Worm (Caenorhabditis elegans) whole organism, L1 larva: Measurements from ENCODE around the gene F28F9.3.

ENCODE experiments used
- C34B4.2 ChIP-seq: sonication (generic microtip); optimal IDR thresholded peaks from 2 replicates; lab custom pipeline; 2017; ENCODE audit warnings: mild to moderate bottlenecking, missing genetic modification characterization, missing compliant biosample characterization
- Y116A8C.19 ChIP-seq: sonication (generic microtip); optimal IDR thresholded peaks from 2 replicates; lab custom pipeline; 2016; ENCODE audit warnings: missing compliant biosample characterization, missing genetic modification characterization, borderline replicate concordance
- alr-1 ChIP-seq: fragments of 200-800 bp; sonication (Bioruptor generic); optimal IDR thresholded peaks from 2 replicates; lab custom pipeline; 2018; ENCODE audit warnings: borderline replicate concordance, mild to moderate bottlenecking, missing genetic modification characterization, missing compliant biosample characterization
- aly-2 ChIP-seq: fragments of 150-350 bp; optimal IDR thresholded peaks from 2 replicates; lab custom pipeline; 2014; ENCODE audit warnings: missing biosample characterization, missing genetic modification characterization
- blmp-1 ChIP-seq: fragments of 150-350 bp; optimal IDR thresholded peaks from 2 replicates; lab custom pipeline; 2014; ENCODE audit warnings: missing biosample characterization, missing genetic modification characterization
- ceh-8 ChIP-seq: fragments of 200-800 bp; sonication (Bioruptor generic); optimal IDR thresholded peaks from 2 replicates; lab custom pipeline; 2018; ENCODE audit warnings: mild to moderate bottlenecking, missing genetic modification characterization, moderate library complexity, missing compliant biosample characterization
- ceh-82 ChIP-seq, 3 experiments: fragments of 150-350 bp in 1 of 3; sonication (generic microtip) in 2 of 3; optimal IDR thresholded peaks; 2 replicates each; lab custom pipeline; 2014 to 2017; ENCODE audit warnings: missing biosample characterization in 3 of 3, missing genetic modification characterization in 3 of 3
- efl-1 ChIP-seq, 4 experiments: fragments of 150-350 bp; optimal IDR thresholded peaks in 3 of 4; peaks in 1 of 4; 1 replicate in 1 of 4; 2 replicates in 3 of 4; lab custom pipeline; 2014; ENCODE audit warnings: missing biosample characterization in 2 of 4, missing genetic modification characterization in 2 of 4, missing genetic modification reagents in 2 of 4
- egl-27 ChIP-seq, 2 experiments: fragments of 150-350 bp in 1 of 2; sonication (generic microtip); optimal IDR thresholded peaks; 3 replicates each; lab custom pipeline; 2017 to 2018; ENCODE audit warnings: missing biosample characterization in 2 of 2, missing genetic modification characterization in 2 of 2, missing genetic modification reagents in 2 of 2
- fkh-10 ChIP-seq: sonication (generic microtip); optimal IDR thresholded peaks from 2 replicates; lab custom pipeline; 2017; ENCODE audit warnings: missing biosample characterization, missing genetic modification reagents, missing genetic modification characterization
- fos-1 ChIP-seq: fragments of 150-350 bp; optimal IDR thresholded peaks from 2 replicates; lab custom pipeline; 2014; ENCODE audit warnings: missing biosample characterization, missing genetic modification characterization
- grh-1 ChIP-seq: fragments of 200-800 bp; sonication (Bioruptor generic); IDR thresholded peaks from 2 replicates; pipeline ENCODE4 v1.3.6; 2022; ENCODE audit warnings: missing genetic modification reagents, missing genetic modification characterization, missing compliant biosample characterization
- hlh-17 ChIP-seq: fragments of 200-800 bp; sonication (Bioruptor generic); optimal IDR thresholded peaks from 2 replicates; lab custom pipeline; 2018; ENCODE audit warnings: missing genetic modification characterization, mild to moderate bottlenecking, missing compliant biosample characterization, moderate library complexity, borderline replicate concordance
- hlh-4 ChIP-seq: sonication (generic microtip); optimal IDR thresholded peaks from 2 replicates; lab custom pipeline; 2016; ENCODE audit warnings: mild to moderate bottlenecking, missing genetic modification characterization, missing compliant biosample characterization
- isw-1 ChIP-seq: fragments of 200-800 bp; sonication (Bioruptor generic); IDR thresholded peaks from 2 replicates; pipeline ENCODE4 v1.3.6; 2022; ENCODE audit warnings: missing genetic modification characterization, missing compliant biosample characterization
- lin-14 ChIP-seq: fragments of 200-800 bp; sonication (Bioruptor generic); optimal IDR thresholded peaks from 2 replicates; lab custom pipeline; 2018; ENCODE audit warnings: mild to moderate bottlenecking, missing genetic modification characterization, moderate library complexity, missing compliant biosample characterization
- lin-15B ChIP-seq: fragments of 150-350 bp; sonication (generic microtip); optimal IDR thresholded peaks from 3 replicates; lab custom pipeline; 2014; ENCODE audit warnings: missing biosample characterization, missing genetic modification characterization
- lin-39 ChIP-seq: fragments of 150-350 bp; optimal IDR thresholded peaks from 2 replicates; lab custom pipeline; 2014; ENCODE audit warnings: missing biosample characterization, missing genetic modification reagents, missing genetic modification characterization
- lsy-2 ChIP-seq, 2 experiments: fragments of 150-350 bp; optimal IDR thresholded peaks; 2 replicates each; lab custom pipeline; 2014; ENCODE audit warnings: missing biosample characterization in 2 of 2, missing genetic modification characterization in 2 of 2
- mab-9 ChIP-seq: fragments of 200-800 bp; sonication (Bioruptor generic); IDR thresholded peaks from 2 replicates; pipeline ENCODE4 v1.3.6; 2022; ENCODE audit warnings: missing genetic modification reagents, missing genetic modification characterization, missing compliant biosample characterization
- mep-1 ChIP-seq: fragments of 150-350 bp; optimal IDR thresholded peaks from 2 replicates; lab custom pipeline; 2014; ENCODE audit warnings: missing biosample characterization, missing genetic modification characterization
- nhr-19 ChIP-seq: fragments of 200-800 bp; sonication (Bioruptor generic); conservative IDR thresholded peaks from 2 replicates; pipeline ENCODE4 v1.3.6; 2022; ENCODE audit warnings: missing genetic modification characterization, missing compliant biosample characterization
- nhr-28 ChIP-seq: fragments of 150-350 bp; optimal IDR thresholded peaks from 2 replicates; lab custom pipeline; 2014; ENCODE audit warnings: missing biosample characterization, missing genetic modification characterization
- nhr-71 ChIP-seq: sonication (generic microtip); optimal IDR thresholded peaks from 2 replicates; lab custom pipeline; 2016; ENCODE audit warnings: mild to moderate bottlenecking, missing genetic modification characterization, moderate library complexity, missing compliant biosample characterization
- nhr-85 ChIP-seq: sonication (generic microtip); peaks from one replicate; lab custom pipeline; 2016; ENCODE audit warnings: missing genetic modification characterization, inconsistent platforms, missing compliant biosample characterization
- rnt-1 ChIP-seq: sonication (generic microtip); optimal IDR thresholded peaks from 2 replicates; lab custom pipeline; 2016; ENCODE audit warnings: mild to moderate bottlenecking, missing genetic modification characterization, moderate library complexity, missing compliant biosample characterization
- skn-1 ChIP-seq: fragments of 150-350 bp; optimal IDR thresholded peaks from 2 replicates; lab custom pipeline; 2014; ENCODE audit warnings: missing biosample characterization, missing genetic modification characterization
- snu-23 ChIP-seq: sonication (generic microtip); optimal IDR thresholded peaks from 2 replicates; lab custom pipeline; 2016; ENCODE audit warnings: missing genetic modification characterization, missing compliant biosample characterization
- sox-4 ChIP-seq: sonication (generic microtip); optimal IDR thresholded peaks from 2 replicates; lab custom pipeline; 2016; ENCODE audit warnings: missing genetic modification characterization, missing compliant biosample characterization
- tbx-2 ChIP-seq: sonication (generic microtip); optimal IDR thresholded peaks from 2 replicates; lab custom pipeline; 2016; ENCODE audit warnings: missing genetic modification characterization, missing compliant biosample characterization
- unc-130 ChIP-seq: fragments of 150-350 bp; optimal IDR thresholded peaks from 2 replicates; lab custom pipeline; 2017; ENCODE audit warnings: missing biosample characterization, missing genetic modification characterization, inconsistent platforms
- unc-86 ChIP-seq: sonication (generic microtip); optimal IDR thresholded peaks from 2 replicates; lab custom pipeline; 2016; ENCODE audit warnings: missing genetic modification characterization, missing compliant biosample characterization
- vab-15 ChIP-seq: sonication (generic microtip); optimal IDR thresholded peaks from 2 replicates; lab custom pipeline; 2017; ENCODE audit warnings: missing genotype, mild to moderate bottlenecking, missing genetic modification characterization, missing compliant biosample characterization
- xbp-1 ChIP-seq: sonication (generic microtip); optimal IDR thresholded peaks from 2 replicates; lab custom pipeline; 2016; ENCODE audit warnings: missing genetic modification characterization, missing compliant biosample characterization
- zag-1 ChIP-seq: fragments of 150-350 bp; optimal IDR thresholded peaks from 2 replicates; lab custom pipeline; 2014; ENCODE audit warnings: missing biosample characterization, missing genetic modification characterization
- ztf-11 ChIP-seq, 2 experiments: sonication (generic microtip); optimal IDR thresholded peaks; 2 replicates each; lab custom pipeline; 2016 to 2017; ENCODE audit warnings: missing genetic modification characterization in 2 of 2, missing biosample characterization in 1 of 2, missing compliant biosample characterization in 1 of 2

The F28F9.3 gene

DNA sequence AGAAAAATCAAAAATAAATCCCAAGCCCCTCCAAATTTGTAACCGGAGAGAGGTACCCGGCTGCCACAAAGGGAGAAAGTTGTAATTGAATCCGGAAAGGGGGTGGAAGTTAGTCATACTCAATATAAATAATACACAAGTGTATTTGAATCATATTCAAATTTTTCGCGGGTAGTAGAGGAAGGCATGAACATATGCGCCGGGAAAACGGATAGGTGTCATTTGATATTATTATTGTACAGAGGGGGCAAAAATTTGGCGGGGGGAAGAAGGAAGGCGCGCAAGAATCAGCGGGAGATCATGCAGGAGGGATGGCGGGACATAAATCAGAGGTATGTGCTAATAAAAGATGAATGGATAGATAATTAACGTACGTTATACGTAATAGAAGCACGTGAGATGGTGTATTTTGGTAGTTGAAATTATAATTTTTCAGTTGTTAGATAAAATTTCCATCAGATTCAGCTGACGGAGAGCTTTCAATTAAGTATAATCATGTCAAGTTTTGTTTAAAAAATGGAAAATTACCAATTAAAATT lies at the start of gene F28F9.3:
Gene F28F9.3, plus strand, starts transcription at position 301 of the 539 bp plus-strand sequence.
- TF ChIP-seq xbp-1, result no peak
- no peak for TF ChIP-seq ceh-82 (tag; optimal IDR thresholded peaks at IDR 0.05; lab: Kevin White, UChicago)
- TF ChIP-seq fkh-10 (GFP tag; lab: Kevin White, UChicago), result no peak
- TF ChIP-seq mep-1 (tag; lab: Kevin White, UChicago), result no peak
- no peak for TF ChIP-seq fos-1 (tag; lab: Kevin White, UChicago)
- peak; percentile 74 for TF ChIP-seq vab-15 (tag; lab: Kevin White, UChicago)
- TF ChIP-seq snu-23 (GFP tag; lab: Kevin White, UChicago), result peak; percentile 14
- no peak for TF ChIP-seq aly-2
- TF ChIP-seq lin-15B, result no peak
- TF ChIP-seq alr-1 (tag; lab: Kevin White, UChicago), result no peak
- TF ChIP-seq ztf-11 (tag; optimal IDR thresholded peaks at IDR 0.05; lab: Kevin White, UChicago), result peak in 1 of 2 experiments; percentile 20
- TF ChIP-seq nhr-71 (tag; lab: Kevin White, UChicago), result peak; percentile 1
- TF ChIP-seq grh-1 (GFP tag; lab: Robert Waterston, UW), result no peak
- TF ChIP-seq unc-86 (tag; lab: Kevin White, UChicago), result no peak
- TF ChIP-seq blmp-1 (tag; lab: Kevin White, UChicago), result no peak
- TF ChIP-seq lin-14 (GFP tag; lab: Kevin White, UChicago), result peak; percentile 37
- peak; percentile 76 for TF ChIP-seq nhr-85 (tag; lab: Kevin White, UChicago)

DNA sequence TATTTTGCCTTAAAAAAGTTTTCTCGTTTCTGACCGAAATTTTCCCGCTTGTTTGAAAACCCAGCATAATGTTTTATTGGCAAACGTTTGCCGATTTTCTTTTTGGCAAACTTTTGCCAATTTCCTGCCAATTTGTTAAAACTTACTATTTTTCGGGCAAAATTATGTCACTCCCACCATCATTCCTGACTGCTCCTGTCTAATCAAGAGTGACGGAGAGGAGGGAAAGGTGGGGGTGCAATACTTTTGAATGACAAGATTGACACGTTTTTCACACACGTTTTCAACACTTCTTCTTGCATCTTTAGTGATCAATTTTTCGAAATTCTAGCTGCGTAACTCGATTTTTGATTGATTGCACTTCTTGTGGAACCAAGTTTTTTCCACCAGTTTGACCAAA lies 45.2 kb upstream of the F28F9.3 start:
- TF ChIP-seq ceh-8 (GFP tag; lab: Kevin White, UChicago) (no peak), efl-1 (optimal IDR thresholded peaks at IDR 0.05; lab: Kevin White, UChicago) (no peak), efl-1 (GFP tag; optimal IDR thresholded peaks at IDR 0.05 in 1 of 2; lab: Kevin White, UChicago) (peak in 1 of 2 experiments; percentile 7)
- TF ChIP-seq, all 84 proteins: peak for 1

DNA sequence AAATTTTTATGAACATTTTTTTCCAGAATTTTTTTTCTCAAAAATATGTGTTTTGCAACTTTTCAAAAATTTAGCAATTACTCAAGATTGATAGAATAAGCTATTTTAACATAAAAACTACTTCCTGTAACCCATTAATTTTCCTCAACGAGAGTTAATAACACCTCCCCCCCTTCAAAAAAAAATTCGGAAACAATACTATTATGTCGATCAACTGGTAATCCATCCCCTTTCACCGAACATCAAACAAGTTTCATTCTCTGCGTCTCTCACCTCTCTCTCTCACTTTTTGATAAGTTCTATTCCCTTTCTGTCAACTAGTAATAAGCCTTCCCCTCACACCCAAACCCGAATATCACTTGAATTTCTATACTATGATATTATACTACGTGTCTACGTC lies 42.8 kb upstream of the F28F9.3 start, which contains the start of gene glct-6:
Gene glct-6, plus strand, starts transcription at position 301 of the 400 bp plus-strand sequence.
- no peak for TF ChIP-seq nhr-19 (GFP tag; lab: Robert Waterston, UW)
- no peak for TF ChIP-seq mep-1 (tag; lab: Kevin White, UChicago)
- peak; percentile 0 for TF ChIP-seq snu-23 (GFP tag; lab: Kevin White, UChicago)

DNA sequence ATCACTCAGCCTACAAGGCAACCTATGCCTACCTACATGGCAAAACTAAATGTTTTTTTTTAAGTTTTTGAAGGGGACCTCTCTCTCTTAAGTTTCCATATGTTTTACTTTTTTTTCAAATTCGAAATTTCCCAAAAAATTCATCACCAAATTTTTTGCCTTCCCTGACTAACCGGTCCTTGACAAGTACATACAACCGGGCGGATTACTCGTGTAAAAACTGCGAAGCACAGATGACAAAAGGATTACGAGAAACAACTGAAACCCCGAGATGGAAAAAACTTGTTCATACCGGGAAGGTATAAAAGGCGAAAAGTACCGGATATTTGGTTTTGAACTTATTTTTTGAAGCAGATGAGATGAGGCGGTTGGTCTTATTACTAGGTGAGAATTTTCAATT lies 32.3 kb upstream of the F28F9.3 start, which contains the start of gene K09B3.1:
Gene K09B3.1, plus strand, starts transcription at position 301 of the 400 bp plus-strand sequence.
- no peak for TF ChIP-seq fkh-10 (GFP tag; lab: Kevin White, UChicago)
- no peak for TF ChIP-seq C34B4.2 (tag; lab: Kevin White, UChicago)
- TF ChIP-seq rnt-1 (tag; lab: Kevin White, UChicago), result no peak
- TF ChIP-seq xbp-1, result no peak
- TF ChIP-seq isw-1 (GFP tag; lab: Robert Waterston, UW), result no peak
- TF ChIP-seq Y116A8C.19 (tag; lab: Kevin White, UChicago), result no peak
- TF ChIP-seq mab-9 (GFP tag; lab: Robert Waterston, UW), result no peak
- no peak for TF ChIP-seq skn-1 (tag; lab: Kevin White, UChicago)
- TF ChIP-seq sox-4 (tag; lab: Kevin White, UChicago), result no peak
- TF ChIP-seq hlh-4 (tag; lab: Kevin White, UChicago), result no peak

DNA sequence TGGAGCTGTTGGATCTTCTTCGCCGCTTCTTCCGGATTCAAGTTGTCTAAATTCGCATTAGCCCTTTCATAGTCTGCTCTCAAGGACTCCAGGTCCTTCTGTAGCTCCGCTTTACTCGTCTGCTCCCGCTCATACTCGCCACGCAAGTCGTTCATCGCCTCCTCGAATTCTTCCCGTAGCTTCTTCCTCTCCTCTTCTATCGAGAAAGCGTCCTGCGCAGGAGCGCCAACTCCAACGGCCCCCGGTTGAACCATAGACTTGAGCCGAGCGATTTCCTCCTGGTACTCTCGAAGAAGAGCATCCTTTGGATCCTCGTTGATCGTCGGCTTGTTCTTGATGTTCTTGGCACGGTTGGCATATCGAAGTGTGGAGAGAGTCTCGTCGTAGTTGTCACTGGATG lies 29.2 kb upstream of the F28F9.3 start:
- TF ChIP-seq mab-9 (GFP tag; lab: Robert Waterston, UW), result no peak
- no peak for TF ChIP-seq egl-27 (tag; optimal IDR thresholded peaks at IDR 0.05; lab: Kevin White, UChicago)
- no peak for TF ChIP-seq zag-1 (tag; lab: Kevin White, UChicago)
- no peak for TF ChIP-seq lin-39 (tag; lab: Kevin White, UChicago)
- no peak for TF ChIP-seq rnt-1 (tag; lab: Kevin White, UChicago)
- TF ChIP-seq C34B4.2 (tag; lab: Kevin White, UChicago), result no peak
- TF ChIP-seq lsy-2 (tag; optimal IDR thresholded peaks at IDR 0.05; lab: Kevin White, UChicago), result no peak
- TF ChIP-seq tbx-2 (tag; lab: Kevin White, UChicago), result no peak
- TF ChIP-seq hlh-17 (GFP tag; lab: Kevin White, UChicago), result no peak
- no peak for TF ChIP-seq nhr-28
- TF ChIP-seq unc-130 (tag; lab: Kevin White, UChicago), result no peak
